Worm (Caenorhabditis elegans) whole organism, L1 larva: Measurements from ENCODE around the gene F02E8.4.

Experiments used
- C34B4.2 ChIP-seq: sonication (generic microtip); optimal IDR thresholded peaks from 2 replicates; lab custom pipeline; 2017; ENCODE audit warnings: mild to moderate bottlenecking, missing genetic modification characterization, missing compliant biosample characterization
- ceh-63 ChIP-seq: fragments of 200-800 bp; sonication (Bioruptor generic); optimal IDR thresholded peaks from 2 replicates; lab custom pipeline; 2018; ENCODE audit warnings: mild to moderate bottlenecking, missing genetic modification characterization, missing compliant biosample characterization
- elt-2 ChIP-seq: sonication (generic microtip); optimal IDR thresholded peaks from 2 replicates; lab custom pipeline; 2016; ENCODE audit warnings: missing genetic modification characterization, mild to moderate bottlenecking, inconsistent platforms, missing compliant biosample characterization, missing genetic modification reagents
- fkh-10 ChIP-seq: sonication (generic microtip); optimal IDR thresholded peaks from 2 replicates; lab custom pipeline; 2017; ENCODE audit warnings: missing biosample characterization, missing genetic modification reagents, missing genetic modification characterization
- fos-1 ChIP-seq: fragments of 150-350 bp; optimal IDR thresholded peaks from 2 replicates; lab custom pipeline; 2014; ENCODE audit warnings: missing biosample characterization, missing genetic modification characterization
- jun-1 ChIP-seq: fragments of 150-350 bp; optimal IDR thresholded peaks from 2 replicates; lab custom pipeline; 2014; ENCODE audit warnings: missing biosample characterization, missing genetic modification reagents, missing genetic modification characterization
- lsy-2 ChIP-seq, 2 experiments: fragments of 150-350 bp; optimal IDR thresholded peaks; 2 replicates each; lab custom pipeline; 2014; ENCODE audit warnings: missing biosample characterization in 2 of 2, missing genetic modification characterization in 2 of 2
- nhr-12 ChIP-seq: sonication (generic microtip); optimal IDR thresholded peaks from 2 replicates; lab custom pipeline; 2017; ENCODE audit warnings: missing biosample characterization, missing genetic modification characterization
- nhr-28 ChIP-seq: fragments of 150-350 bp; optimal IDR thresholded peaks from 2 replicates; lab custom pipeline; 2014; ENCODE audit warnings: missing biosample characterization, missing genetic modification characterization
- nhr-77 ChIP-seq: fragments of 150-350 bp; optimal IDR thresholded peaks from 2 replicates; lab custom pipeline; 2014; ENCODE audit warnings: missing biosample characterization, missing genetic modification characterization
- sptf-1 ChIP-seq: fragments of 150-350 bp; optimal IDR thresholded peaks from 2 replicates; lab custom pipeline; 2014; ENCODE audit warnings: missing biosample characterization, missing genetic modification characterization
- sup-37 ChIP-seq: fragments of 200-800 bp; sonication (Bioruptor generic); optimal IDR thresholded peaks from 2 replicates; lab custom pipeline; 2018; ENCODE audit warnings: mild to moderate bottlenecking, missing genetic modification characterization, missing compliant biosample characterization

ce11 chrX:4466218-4466617, 12.3 kb downstream of the F02E8.4 start, which contains the start of gene nmur-3:
- TF ChIP-seq C34B4.2 (tag; lab: Kevin White, UChicago) (no peak), elt-2 (tag; lab: Kevin White, UChicago) (no peak), nhr-28 (tag; lab: Kevin White, UChicago) (no peak), sup-37 (GFP tag; lab: Kevin White, UChicago) (no peak), lsy-2 (tag; optimal IDR thresholded peaks at IDR 0.05; lab: Kevin White, UChicago) (no peak), sptf-1 (tag; lab: Kevin White, UChicago) (no peak), ceh-63 (GFP tag; lab: Kevin White, UChicago) (no peak), nhr-12 (tag; lab: Kevin White, UChicago) (no peak), fkh-10 (GFP tag; lab: Kevin White, UChicago) (no peak), jun-1 (no peak), fos-1 (no peak), nhr-77 (tag; lab: Kevin White, UChicago) (no peak)
